Worm (Caenorhabditis elegans) whole organism, L4 larva: ENCODE results near the gene R11D1.3.

Source experiments
- D1046.2 ChIP-seq: fragments of 200-800 bp; sonication (Bioruptor generic); IDR thresholded peaks from 2 replicates; pipeline ENCODE4 v1.3.6; 2022; ENCODE audit warnings: missing genetic modification characterization, missing compliant biosample characterization
- F26F4.8 ChIP-seq: fragments of 200-800 bp; sonication (Bioruptor generic); conservative IDR thresholded peaks from 2 replicates; pipeline ENCODE4 v1.3.6; 2022; ENCODE audit warnings: missing genetic modification characterization, missing compliant biosample characterization
- F37D6.2 ChIP-seq: sonication (generic microtip); optimal IDR thresholded peaks from 2 replicates; lab custom pipeline; 2016; ENCODE audit warnings: mild to moderate bottlenecking, missing genetic modification characterization, missing compliant biosample characterization
- F44E2.7 ChIP-seq: fragments of 200-800 bp; sonication (Bioruptor generic); IDR thresholded peaks from 2 replicates; pipeline ENCODE4 v2.1.2; 2022; ENCODE audit warnings: missing genetic modification characterization, missing compliant biosample characterization
- F49E8.2 ChIP-seq: sonication (generic microtip); optimal IDR thresholded peaks from 2 replicates; lab custom pipeline; 2016; ENCODE audit warnings: missing compliant biosample characterization, mild to moderate bottlenecking, missing genetic modification characterization, borderline replicate concordance
- R02D3.7 ChIP-seq: fragments of 150-350 bp; sonication (generic microtip); optimal IDR thresholded peaks from 3 replicates; lab custom pipeline; 2014; ENCODE audit warnings: missing biosample characterization, missing genetic modification characterization
- T20F7.1 ChIP-seq: fragments of 200-800 bp; sonication (Bioruptor generic); optimal IDR thresholded peaks from 2 replicates; lab custom pipeline; 2018; ENCODE audit warnings: mild to moderate bottlenecking, missing genetic modification characterization, missing compliant biosample characterization
- T26A8.4 ChIP-seq: fragments of 200-800 bp; sonication (Bioruptor generic); IDR thresholded peaks from 2 replicates; pipeline ENCODE4 v1.3.6; 2022; ENCODE audit warnings: missing genetic modification characterization, missing compliant biosample characterization
- Y75B8A.6 ChIP-seq: fragments of 200-800 bp; sonication (Bioruptor generic); IDR thresholded peaks from 2 replicates; pipeline ENCODE4 v1.3.6; 2022; ENCODE audit warnings: missing genetic modification reagents, missing genetic modification characterization, missing compliant biosample characterization
- ceh-32 ChIP-seq: sonication (generic microtip); optimal IDR thresholded peaks from 2 replicates; lab custom pipeline; 2016; ENCODE audit warnings: mild to moderate bottlenecking, missing genetic modification characterization, missing compliant biosample characterization; ENCODE audit not compliant: poor library complexity
- ceh-44 ChIP-seq: fragments of 200-800 bp; sonication (Bioruptor generic); IDR thresholded peaks from 2 replicates; pipeline ENCODE4 v1.3.6; 2022; ENCODE audit warnings: missing genetic modification reagents, missing genetic modification characterization, missing compliant biosample characterization
- cey-2 ChIP-seq: sonication (generic microtip); optimal IDR thresholded peaks from 3 replicates; lab custom pipeline; 2017; ENCODE audit warnings: missing genetic modification characterization, mild to moderate bottlenecking, missing compliant biosample characterization, antibody characterized with exemption, borderline replicate concordance; ENCODE audit not compliant: insufficient read depth
- ctbp-1 ChIP-seq: fragments of 200-800 bp; sonication (Bioruptor generic); IDR thresholded peaks from 2 replicates; pipeline ENCODE4 v1.3.6; 2022; ENCODE audit warnings: missing genetic modification reagents, missing genetic modification characterization, missing compliant biosample characterization
- daf-16 ChIP-seq, 3 experiments: sonication (generic microtip); optimal IDR thresholded peaks; 2 replicates each; lab custom pipeline; 2016 to 2017; ENCODE audit warnings: missing genetic modification characterization in 3 of 3, missing genetic modification reagents in 3 of 3, mild to moderate bottlenecking in 2 of 3, missing compliant biosample characterization in 2 of 3, missing biosample characterization in 1 of 3, moderate library complexity in 1 of 3
- dve-1 ChIP-seq: sonication (generic microtip); optimal IDR thresholded peaks from 2 replicates; lab custom pipeline; 2017; ENCODE audit warnings: antibody characterized with exemption, mild to moderate bottlenecking, missing genetic modification characterization, missing compliant biosample characterization; ENCODE audit not compliant: insufficient read depth
- fkh-10 ChIP-seq: fragments of 150-350 bp; optimal IDR thresholded peaks from 2 replicates; lab custom pipeline; 2014; ENCODE audit warnings: missing biosample characterization, missing genetic modification reagents, missing genetic modification characterization
- fos-1 ChIP-seq: fragments of 150-350 bp; optimal IDR thresholded peaks from 2 replicates; lab custom pipeline; 2014; ENCODE audit warnings: missing biosample characterization, missing genetic modification characterization
- gei-8 ChIP-seq: fragments of 200-800 bp; sonication (Bioruptor generic); optimal IDR thresholded peaks from 2 replicates; lab custom pipeline; 2018; ENCODE audit warnings: mild to moderate bottlenecking, missing genetic modification characterization, missing compliant biosample characterization
- hif-1 ChIP-seq, 2 experiments: sonication (generic microtip); optimal IDR thresholded peaks; 2 replicates each; lab custom pipeline; 2016 to 2017; ENCODE audit warnings: missing compliant biosample characterization in 2 of 2, missing genetic modification characterization in 2 of 2, missing genetic modification reagents in 2 of 2, missing genotype in 2 of 2, mild to moderate bottlenecking in 1 of 2
- hlh-11 ChIP-seq: fragments of 200-800 bp; sonication (Bioruptor generic); optimal IDR thresholded peaks from 2 replicates; lab custom pipeline; 2018; ENCODE audit warnings: mild to moderate bottlenecking, missing genetic modification characterization, missing compliant biosample characterization
- hlh-30 ChIP-seq: sonication (generic microtip); optimal IDR thresholded peaks from 2 replicates; lab custom pipeline; 2017; ENCODE audit warnings: antibody characterized with exemption, mild to moderate bottlenecking, missing genetic modification characterization, missing compliant biosample characterization; ENCODE audit not compliant: insufficient read depth
- hmg-1.1 ChIP-seq: fragments of 200-800 bp; sonication (Bioruptor generic); IDR thresholded peaks from 2 replicates; pipeline ENCODE4 v1.3.6; 2022; ENCODE audit warnings: missing genetic modification reagents, missing genetic modification characterization, missing compliant biosample characterization
- lin-1 ChIP-seq: fragments of 200-800 bp; sonication (Bioruptor generic); IDR thresholded peaks from 2 replicates; pipeline ENCODE4 v1.3.6; 2022; ENCODE audit warnings: missing genetic modification reagents, missing genetic modification characterization, missing compliant biosample characterization
- madf-5 ChIP-seq, 2 experiments: fragments of 200-800 bp; sonication (Bioruptor generic); IDR thresholded peaks; 2 replicates each; pipeline ENCODE4 v1.3.6; 2022; ENCODE audit warnings: missing compliant biosample characterization in 2 of 2, missing genetic modification characterization in 2 of 2
- mdl-1 ChIP-seq, 2 experiments: fragments of 150-350 bp in 1 of 2; sonication (generic microtip) in 1 of 2; optimal IDR thresholded peaks; 2 replicates each; lab custom pipeline; 2014 to 2017; ENCODE audit warnings: missing biosample characterization in 2 of 2, missing genetic modification characterization in 2 of 2
- mdt-29 ChIP-seq: fragments of 200-800 bp; sonication (Bioruptor generic); IDR thresholded peaks from 2 replicates; pipeline ENCODE4 v1.3.6; 2022; ENCODE audit warnings: missing genetic modification reagents, missing genetic modification characterization, missing compliant biosample characterization
- mep-1 ChIP-seq: fragments of 150-350 bp; sonication (generic microtip); optimal IDR thresholded peaks from 3 replicates; lab custom pipeline; 2014; ENCODE audit warnings: missing biosample characterization, missing genetic modification characterization
- mes-2 ChIP-seq: sonication (generic microtip); optimal IDR thresholded peaks from 2 replicates; lab custom pipeline; 2016; ENCODE audit warnings: missing genotype, mild to moderate bottlenecking, missing genetic modification characterization, missing compliant biosample characterization; ENCODE audit not compliant: poor library complexity, severe bottlenecking
- mxl-3 ChIP-seq: fragments of 200-800 bp; sonication (Bioruptor generic); optimal IDR thresholded peaks from 2 replicates; lab custom pipeline; 2018; ENCODE audit warnings: mild to moderate bottlenecking, missing genetic modification characterization, missing compliant biosample characterization
- nhr-10 ChIP-seq: fragments of 150-350 bp; optimal IDR thresholded peaks from 2 replicates; lab custom pipeline; 2014; ENCODE audit warnings: missing biosample characterization, missing genetic modification characterization
- nhr-102 ChIP-seq: sonication (generic microtip); optimal IDR thresholded peaks from 2 replicates; lab custom pipeline; 2016; ENCODE audit warnings: mild to moderate bottlenecking, missing genetic modification characterization, moderate library complexity, missing compliant biosample characterization
- nhr-28 ChIP-seq: fragments of 150-350 bp; optimal IDR thresholded peaks from 2 replicates; lab custom pipeline; 2014; ENCODE audit warnings: missing biosample characterization, missing genetic modification characterization
- nhr-48 ChIP-seq: sonication (generic microtip); optimal IDR thresholded peaks from 2 replicates; lab custom pipeline; 2016; ENCODE audit warnings: mild to moderate bottlenecking, missing genetic modification characterization, missing compliant biosample characterization
- nhr-6 ChIP-seq: fragments of 150-350 bp; optimal IDR thresholded peaks from 2 replicates; lab custom pipeline; 2014; ENCODE audit warnings: missing biosample characterization, missing genetic modification characterization
- nhr-76 ChIP-seq: fragments of 150-350 bp; optimal IDR thresholded peaks from 2 replicates; lab custom pipeline; 2014; ENCODE audit warnings: missing biosample characterization, missing genetic modification characterization
- nhr-77 ChIP-seq: fragments of 150-350 bp; optimal IDR thresholded peaks from 2 replicates; lab custom pipeline; 2014; ENCODE audit warnings: missing biosample characterization, missing genetic modification characterization
- pha-4 ChIP-seq, 2 experiments: fragments of 150-350 bp in 1 of 2; fragments of 200-800 bp in 1 of 2; sonication (Bioruptor generic) in 1 of 2; IDR thresholded peaks in 1 of 2; optimal IDR thresholded peaks in 1 of 2; 2 replicates each; pipeline versions ENCODE4 v1.3.6 to Lab custom; 2014 to 2022; ENCODE audit warnings: missing genetic modification characterization in 2 of 2, missing genetic modification reagents in 2 of 2, missing biosample characterization in 1 of 2, missing compliant biosample characterization in 1 of 2
- skn-1 ChIP-seq: fragments of 150-350 bp; optimal IDR thresholded peaks from 2 replicates; lab custom pipeline; 2014; ENCODE audit warnings: missing biosample characterization, missing genetic modification characterization
- snpc-1.2 ChIP-seq: fragments of 200-800 bp; sonication (Bioruptor generic); IDR thresholded peaks from 2 replicates; pipeline ENCODE4 v1.3.6; 2022; ENCODE audit warnings: missing genetic modification reagents, missing genetic modification characterization, missing compliant biosample characterization
- snpc-4 ChIP-seq: fragments of 150-350 bp; optimal IDR thresholded peaks from 2 replicates; lab custom pipeline; 2014; ENCODE audit warnings: missing biosample characterization, missing genetic modification characterization
- spr-1 ChIP-seq: sonication (generic microtip); optimal IDR thresholded peaks from 2 replicates; lab custom pipeline; 2016; ENCODE audit warnings: mild to moderate bottlenecking, missing genetic modification characterization, missing compliant biosample characterization
- spr-3 ChIP-seq: fragments of 200-800 bp; sonication (Bioruptor generic); optimal IDR thresholded peaks from 2 replicates; lab custom pipeline; 2018; ENCODE audit warnings: mild to moderate bottlenecking, missing genetic modification characterization, missing compliant biosample characterization
- tag-97 ChIP-seq: fragments of 200-800 bp; sonication (Bioruptor generic); IDR thresholded peaks from 2 replicates; pipeline ENCODE4 v1.3.6; 2022; ENCODE audit warnings: missing genetic modification characterization, missing compliant biosample characterization
- tra-1 ChIP-seq: fragments of 200-800 bp; sonication (Bioruptor generic); IDR thresholded peaks from 2 replicates; pipeline ENCODE4 v1.3.6; 2022; ENCODE audit warnings: missing genetic modification reagents, missing genetic modification characterization, missing compliant biosample characterization
- zfp-2 ChIP-seq: sonication (generic microtip); optimal IDR thresholded peaks from 2 replicates; lab custom pipeline; 2016; ENCODE audit warnings: mild to moderate bottlenecking, missing genetic modification characterization, missing compliant biosample characterization
- ztf-7 ChIP-seq: fragments of 150-350 bp; optimal IDR thresholded peaks from 2 replicates; lab custom pipeline; 2014; ENCODE audit warnings: missing biosample characterization, missing genetic modification characterization

Gene R11D1.3

ce11 chrV:12743778-12744502 lies 32.0 kb upstream of the R11D1.3 start (continued):
- no peak for TF ChIP-seq hlh-11 (tag; lab: Kevin White, UChicago)
- peak; percentile 53 for TF ChIP-seq dve-1 (tag; lab: Kevin White, UChicago)
- TF ChIP-seq nhr-102 (tag; lab: Kevin White, UChicago) = peak; percentile 49
- TF ChIP-seq fos-1 = no peak
- peak; percentile 13 for TF ChIP-seq nhr-48
- peak; percentile 69 for TF ChIP-seq mes-2
- TF ChIP-seq ceh-32 (tag; lab: Kevin White, UChicago) = no peak
- TF ChIP-seq daf-16 (GFP tag; optimal IDR thresholded peaks at IDR 0.05; lab: Kevin White, UChicago) = no peak
- no peak for TF ChIP-seq daf-16 (tag; optimal IDR thresholded peaks at IDR 0.05; lab: Kevin White, UChicago)
- no peak for TF ChIP-seq skn-1

- TF ChIP-seq mdl-1 (tag; optimal IDR thresholded peaks at IDR 0.05; lab: Kevin White, UChicago) (no peak), tag-97 (GFP tag; lab: Robert Waterston, UW) (no peak), mxl-3 (GFP tag; lab: Kevin White, UChicago) (no peak), mdt-29 (GFP tag; lab: Robert Waterston, UW) (no peak), T26A8.4 (no peak), nhr-6 (tag; lab: Kevin White, UChicago) (peak; percentile 40), madf-5 (GFP tag; IDR thresholded peaks at IDR 0.05; lab: Robert Waterston, UW) (no peak), ceh-44 (GFP tag; lab: Robert Waterston, UW) (no peak), R02D3.7 (tag; lab: Kevin White, UChicago) (no peak), spr-1 (no peak), snpc-1.2 (GFP tag; lab: Robert Waterston, UW) (no peak), hmg-1.1 (GFP tag; lab: Robert Waterston, UW) (no peak), cey-2 (tag; lab: Kevin White, UChicago) (no peak), T20F7.1 (no peak), D1046.2 (no peak), fkh-10 (GFP tag; lab: Kevin White, UChicago) (no peak), tra-1 (GFP tag; lab: Robert Waterston, UW) (no peak), nhr-76 (tag; lab: Kevin White, UChicago) (no peak), pha-4 (GFP tag; IDR thresholded peaks at IDR 0.05; lab: Robert Waterston, UW) (no peak), pha-4 (tag; optimal IDR thresholded peaks at IDR 0.05; lab: Kevin White, UChicago) (no peak), hlh-11 (tag; lab: Kevin White, UChicago) (peak; percentile 51), zfp-2 (tag; lab: Kevin White, UChicago) (no peak), mes-2 (no peak), nhr-102 (tag; lab: Kevin White, UChicago) (no peak), daf-16 (GFP tag; optimal IDR thresholded peaks at IDR 0.05; lab: Kevin White, UChicago) (no peak), daf-16 (tag; optimal IDR thresholded peaks at IDR 0.05; lab: Kevin White, UChicago) (peak; percentile 63), lin-1 (no peak), F37D6.2 (tag; lab: Kevin White, UChicago) (no peak), F44E2.7 (GFP tag; lab: Robert Waterston, UW) (no peak), nhr-77 (tag; lab: Kevin White, UChicago) (no peak), F26F4.8 (GFP tag; lab: Robert Waterston, UW) (no peak), hif-1 (tag; optimal IDR thresholded peaks at IDR 0.05; lab: Kevin White, UChicago) (no peak), skn-1 (no peak), gei-8 (GFP tag; lab: Kevin White, UChicago) (no peak), mep-1 (tag; lab: Kevin White, UChicago) (peak; percentile 10), ctbp-1 (GFP tag; lab: Robert Waterston, UW) (no peak), spr-3 (GFP tag; lab: Kevin White, UChicago) (no peak), Y75B8A.6 (GFP tag; lab: Robert Waterston, UW) (no peak), F49E8.2 (tag; lab: Kevin White, UChicago) (no peak), ztf-7 (tag; lab: Kevin White, UChicago) (peak; percentile 96), hlh-30 (no peak), snpc-4 (tag; lab: Kevin White, UChicago) (no peak), nhr-28 (tag; lab: Kevin White, UChicago) (peak; percentile 69), nhr-10 (tag; lab: Kevin White, UChicago) (no peak)
Measured at ce11 chrV:12741684-12742083, 29.8 kb upstream of the R11D1.3 start, which contains the start of gene hrg-7. hrg-7 (plus strand) TSS chrV:12742041.
